Worm (Caenorhabditis elegans) whole organism, early embryonic: ENCODE measurements around the gene F19C6.2.

Experiments used
- B0310.2 ChIP-seq: sonication (generic microtip); optimal IDR thresholded peaks from 2 replicates; lab custom pipeline; 2016; ENCODE audit warnings: mild to moderate bottlenecking, missing genetic modification characterization, missing compliant biosample characterization
- F13C5.2 ChIP-seq: sonication (generic microtip); optimal IDR thresholded peaks from 2 replicates; lab custom pipeline; 2017; ENCODE audit warnings: mild to moderate bottlenecking, missing genetic modification characterization, inconsistent platforms, missing compliant biosample characterization
- ama-1 ChIP-seq: fragments of 150-350 bp; optimal IDR thresholded peaks from 2 replicates; lab custom pipeline; 2014
- flt-1 ChIP-seq: fragments of 200-800 bp; sonication (Bioruptor generic); IDR thresholded peaks from 2 replicates; pipeline ENCODE4 v1.3.6; 2022; ENCODE audit warnings: missing genetic modification characterization, missing compliant biosample characterization
- hmbx-1 ChIP-seq: sonication (generic microtip); optimal IDR thresholded peaks from 2 replicates; lab custom pipeline; 2016; ENCODE audit warnings: mild to moderate bottlenecking, missing genetic modification characterization, missing compliant biosample characterization
- pes-1 ChIP-seq: fragments of 200-800 bp; sonication (Bioruptor generic); IDR thresholded peaks from 2 replicates; pipeline ENCODE4 v1.3.6; 2022; ENCODE audit warnings: missing genetic modification reagents, missing genetic modification characterization, missing compliant biosample characterization
- scrt-1 ChIP-seq: fragments of 200-800 bp; sonication (Bioruptor generic); IDR thresholded peaks from 2 replicates; pipeline ENCODE4 v1.3.6; 2022; ENCODE audit warnings: missing genetic modification characterization, missing compliant biosample characterization
- tbx-11 ChIP-seq: fragments of 200-800 bp; sonication (Bioruptor generic); IDR thresholded peaks from 2 replicates; pipeline ENCODE4 v1.3.6; 2022; ENCODE audit warnings: missing genetic modification characterization, missing compliant biosample characterization

DNA sequence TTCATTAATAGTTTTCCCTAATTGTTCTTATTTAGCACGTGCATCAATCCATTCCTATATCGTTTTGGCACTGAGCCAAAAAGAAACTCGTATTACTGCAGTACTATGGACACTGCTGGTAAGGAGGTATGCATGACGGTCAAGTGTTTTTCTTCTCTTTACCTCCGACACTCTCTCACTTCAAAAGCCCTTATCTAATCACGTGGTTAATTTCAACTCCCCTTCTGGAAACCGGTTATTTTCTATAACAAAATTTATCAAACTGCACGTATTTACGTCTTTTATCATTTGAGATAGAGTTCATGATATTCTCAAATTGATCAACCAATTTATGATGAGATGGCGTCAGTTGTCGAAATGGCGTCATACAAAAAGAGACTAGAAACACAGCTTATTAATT lies 50.9 kb downstream of the F19C6.2 start:
- TF ChIP-seq pes-1 (GFP tag; lab: Robert Waterston, UW) (no peak), hmbx-1 (no peak), scrt-1 (GFP tag; lab: Robert Waterston, UW) (no peak), F13C5.2 (tag; lab: Kevin White, UChicago) (no peak), ama-1 (lab: Kevin White, UChicago) (no peak), tbx-11 (GFP tag; lab: Robert Waterston, UW) (no peak), flt-1 (no peak), B0310.2 (no peak)
